Worm (Caenorhabditis elegans): ENCODE data around the gene F56D5.3.
A peak's percentile ranks its signal among the peaks of the same experiment; 100 is the strongest.

The F56D5.3 gene

ce11 chrIV:9367852-9368627 is 29.3 kb upstream of the F56D5.3 start (continued):
- no peak for TF ChIP-seq lsy-27 (tag; optimal IDR thresholded peaks at IDR 0.05; ENCODE audit: borderline replicate concordance, insufficient read depth)
- no peak for TF ChIP-seq F37B4.10 (GFP tag; IDR thresholded peaks at IDR 0.05)
- TF ChIP-seq ztf-22 (GFP tag; optimal IDR thresholded peaks at IDR 0.05) = no peak
- no peak for TF ChIP-seq F22D6.2 (tag; optimal IDR thresholded peaks at IDR 0.05)
- TF ChIP-seq nhr-120 (GFP tag; IDR thresholded peaks at IDR 0.05) = no peak
- no peak for TF ChIP-seq him-1 (tag; optimal IDR thresholded peaks at IDR 0.05)
- TF ChIP-seq ZK185.1 (tag; optimal IDR thresholded peaks at IDR 0.05; ENCODE audit: poor library complexity, severe bottlenecking) = peak; percentile 10
- TF ChIP-seq repo-1 (tag; optimal IDR thresholded peaks at IDR 0.05) = no peak
- TF ChIP-seq mxl-1 (tag; optimal IDR thresholded peaks at IDR 0.05) = no peak
- no peak for TF ChIP-seq F10E7.11 (tag; optimal IDR thresholded peaks at IDR 0.05)
- TF ChIP-seq F39B2.1 (GFP tag; IDR thresholded peaks at IDR 0.05) = no peak
- no peak for TF ChIP-seq akir-1 (GFP tag; optimal IDR thresholded peaks at IDR 0.05)
- TF ChIP-seq let-607 (tag; optimal IDR thresholded peaks at IDR 0.05) = no peak
- TF ChIP-seq ztf-3 (GFP tag; optimal IDR thresholded peaks at IDR 0.05) = no peak
- no peak for TF ChIP-seq zfh-2 (GFP tag; conservative IDR thresholded peaks at IDR 0.05)
- no peak for TF ChIP-seq ceh-100 (GFP tag; IDR thresholded peaks at IDR 0.05)
- no peak for TF ChIP-seq ccch-3 (GFP tag; optimal IDR thresholded peaks at IDR 0.05)
- peak; percentile 24 for TF ChIP-seq ceh-27 (GFP tag; optimal IDR thresholded peaks at IDR 0.05)
- TF ChIP-seq lir-1 (GFP tag; conservative IDR thresholded peaks at IDR 0.05) = no peak
- TF ChIP-seq snpc-1.1 (tag; optimal IDR thresholded peaks at IDR 0.05; ENCODE audit: insufficient read depth) = peak; percentile 37
- no peak for TF ChIP-seq unc-62 (GFP tag; optimal IDR thresholded peaks at IDR 0.05)
- no peak for TF ChIP-seq Y53G8AR.9 (GFP tag; conservative IDR thresholded peaks at IDR 0.05)
- no peak for TF ChIP-seq Y56A3A.18 (GFP tag; IDR thresholded peaks at IDR 0.05)
- TF ChIP-seq bed-1 (GFP tag; IDR thresholded peaks at IDR 0.05) = no peak
- TF ChIP-seq snpc-3.4 (tag; optimal IDR thresholded peaks at IDR 0.05) = peak; percentile 70
- TF ChIP-seq ceh-58 (GFP tag; IDR thresholded peaks at IDR 0.05) = no peak
- TF ChIP-seq K12H6.12 (tag; optimal IDR thresholded peaks at IDR 0.05) = no peak
- no peak for TF ChIP-seq nhr-90 (tag; optimal IDR thresholded peaks at IDR 0.05)
- peak; percentile 15 for TF ChIP-seq nhr-80 (tag; optimal IDR thresholded peaks at IDR 0.05)
- TF ChIP-seq nhr-179 (tag; optimal IDR thresholded peaks at IDR 0.05) = no peak
- TF ChIP-seq tbx-9 (tag; optimal IDR thresholded peaks at IDR 0.05; ENCODE audit: borderline replicate concordance) = no peak
- no peak for TF ChIP-seq F57C9.4 (tag; optimal IDR thresholded peaks at IDR 0.05)
- no peak for TF ChIP-seq lag-1 (GFP tag; IDR thresholded peaks at IDR 0.05)
- no peak for TF ChIP-seq ztf-25 (GFP tag; IDR thresholded peaks at IDR 0.05)
- TF ChIP-seq hlh-26 (GFP tag; conservative IDR thresholded peaks at IDR 0.05) = no peak
- no peak for TF ChIP-seq nfya-2 (GFP tag; IDR thresholded peaks at IDR 0.05)
- peak; percentile 35; the same call in 1 of the 2 replicates for TF ChIP-seq mcd-1 (GFP tag; IDR thresholded peaks at IDR 0.05)
- TF ChIP-seq cebp-2 (GFP tag; IDR thresholded peaks at IDR 0.05) = no peak
- no peak for TF ChIP-seq nhr-27 (tag; optimal IDR thresholded peaks at IDR 0.05)
- no peak for TF ChIP-seq egrh-3 (GFP tag; IDR thresholded peaks at IDR 0.05)
- peak; percentile 90 for TF ChIP-seq F33H1.4 (GFP tag; IDR thresholded peaks at IDR 0.05)
- no peak for TF ChIP-seq athp-1 (tag; optimal IDR thresholded peaks at IDR 0.05)
- TF ChIP-seq ztf-18 (tag; optimal IDR thresholded peaks at IDR 0.05) = no peak
- no peak for TF ChIP-seq chd-7 (tag; optimal IDR thresholded peaks at IDR 0.05)
- no peak for TF ChIP-seq pbrm-1 (GFP tag; IDR thresholded peaks at IDR 0.05)
- no peak for TF ChIP-seq F55B11.4 (tag; optimal IDR thresholded peaks at IDR 0.05; ENCODE audit: borderline replicate concordance, insufficient read depth)
- TF ChIP-seq nfya-1 (tag; optimal IDR thresholded peaks at IDR 0.05; ENCODE audit: borderline replicate concordance, insufficient read depth) = no peak

Measured in whole organism, young adult.